Worm (Caenorhabditis elegans) whole organism, early embryonic: ENCODE results near the gene acbp-3.

ENCODE experiments used
- B0310.2 ChIP-seq: sonication (generic microtip); optimal IDR thresholded peaks from 2 replicates; lab custom pipeline; 2016; ENCODE audit warnings: mild to moderate bottlenecking, missing genetic modification characterization, missing compliant biosample characterization
- F13C5.2 ChIP-seq: sonication (generic microtip); optimal IDR thresholded peaks from 2 replicates; lab custom pipeline; 2017; ENCODE audit warnings: mild to moderate bottlenecking, missing genetic modification characterization, inconsistent platforms, missing compliant biosample characterization
- aly-1 ChIP-seq: sonication (generic microtip); optimal IDR thresholded peaks from 2 replicates; lab custom pipeline; 2016; ENCODE audit warnings: missing genetic modification characterization, missing compliant biosample characterization
- ama-1 ChIP-seq: fragments of 150-350 bp; optimal IDR thresholded peaks from 2 replicates; lab custom pipeline; 2014
- ceh-13 ChIP-seq: fragments of 200-800 bp; sonication (Bioruptor generic); optimal IDR thresholded peaks from 2 replicates; lab custom pipeline; 2018; ENCODE audit warnings: mild to moderate bottlenecking, missing genetic modification characterization, missing compliant biosample characterization
- ceh-36 ChIP-seq: sonication (generic microtip); optimal IDR thresholded peaks from 2 replicates; lab custom pipeline; 2016; ENCODE audit warnings: missing genetic modification characterization, inconsistent platforms, missing compliant biosample characterization
- ets-7 ChIP-seq: sonication (generic microtip); optimal IDR thresholded peaks from 2 replicates; lab custom pipeline; 2016; ENCODE audit warnings: missing genotype, missing genetic modification characterization, missing compliant biosample characterization
- flt-1 ChIP-seq: fragments of 200-800 bp; sonication (Bioruptor generic); IDR thresholded peaks from 2 replicates; pipeline ENCODE4 v1.3.6; 2022; ENCODE audit warnings: missing genetic modification characterization, missing compliant biosample characterization
- hmbx-1 ChIP-seq: sonication (generic microtip); optimal IDR thresholded peaks from 2 replicates; lab custom pipeline; 2016; ENCODE audit warnings: mild to moderate bottlenecking, missing genetic modification characterization, missing compliant biosample characterization
- hmg-4 ChIP-seq: fragments of 200-800 bp; sonication (Bioruptor generic); optimal IDR thresholded peaks from 2 replicates; lab custom pipeline; 2018; ENCODE audit warnings: mild to moderate bottlenecking, missing genetic modification characterization, missing compliant biosample characterization
- hnd-1 ChIP-seq: sonication (generic microtip); optimal IDR thresholded peaks from 2 replicates; lab custom pipeline; 2016; ENCODE audit warnings: missing genetic modification characterization, missing compliant biosample characterization
- pes-1 ChIP-seq: fragments of 200-800 bp; sonication (Bioruptor generic); IDR thresholded peaks from 2 replicates; pipeline ENCODE4 v1.3.6; 2022; ENCODE audit warnings: missing genetic modification reagents, missing genetic modification characterization, missing compliant biosample characterization
- scrt-1 ChIP-seq: fragments of 200-800 bp; sonication (Bioruptor generic); IDR thresholded peaks from 2 replicates; pipeline ENCODE4 v1.3.6; 2022; ENCODE audit warnings: missing genetic modification characterization, missing compliant biosample characterization
- sea-1 ChIP-seq: fragments of 200-800 bp; sonication (Bioruptor generic); conservative IDR thresholded peaks from 2 replicates; pipeline ENCODE4 v1.3.6; 2022; ENCODE audit warnings: missing genetic modification characterization, missing compliant biosample characterization
- tbx-11 ChIP-seq: fragments of 200-800 bp; sonication (Bioruptor generic); IDR thresholded peaks from 2 replicates; pipeline ENCODE4 v1.3.6; 2022; ENCODE audit warnings: missing genetic modification characterization, missing compliant biosample characterization
- tbx-37 ChIP-seq: fragments of 200-800 bp; sonication (Bioruptor generic); conservative IDR thresholded peaks from 2 replicates; pipeline ENCODE4 v1.3.6; 2022; ENCODE audit warnings: missing genetic modification reagents, missing genetic modification characterization, missing compliant biosample characterization
- tra-4 ChIP-seq: sonication (generic microtip); optimal IDR thresholded peaks from 2 replicates; lab custom pipeline; 2017; ENCODE audit warnings: missing genetic modification characterization, missing compliant biosample characterization

The acbp-3 gene

DNA sequence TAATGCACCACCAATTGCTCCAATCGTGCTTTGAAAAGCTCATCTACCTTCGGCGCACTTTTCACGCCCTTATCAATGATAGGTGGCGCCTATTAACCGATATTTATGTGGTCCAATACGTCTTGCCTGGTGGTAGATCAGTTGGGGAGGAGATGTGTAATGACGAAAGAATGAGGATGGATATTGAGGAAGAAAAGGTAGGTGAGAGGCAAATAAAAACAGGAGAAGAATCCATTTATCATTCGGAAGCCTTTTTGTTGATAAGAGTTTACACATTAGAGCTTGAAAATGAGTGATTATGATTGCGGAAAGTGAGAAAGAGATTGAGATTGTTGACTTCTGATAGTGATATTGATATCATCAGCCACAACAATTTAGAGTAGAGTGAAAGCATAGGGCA, 4.3 kb downstream of the acbp-3 start:
- TF ChIP-seq hmbx-1 (tag; lab: Kevin White, UChicago) (no peak), aly-1 (tag; lab: Kevin White, UChicago) (no peak), B0310.2 (no peak), flt-1 (GFP tag; lab: Robert Waterston, UW) (no peak), pes-1 (GFP tag; lab: Robert Waterston, UW) (no peak), ceh-36 (tag; lab: Kevin White, UChicago) (no peak), hnd-1 (tag; lab: Kevin White, UChicago) (no peak), ceh-13 (no peak), tbx-37 (GFP tag; lab: Robert Waterston, UW) (no peak), F13C5.2 (no peak)

DNA sequence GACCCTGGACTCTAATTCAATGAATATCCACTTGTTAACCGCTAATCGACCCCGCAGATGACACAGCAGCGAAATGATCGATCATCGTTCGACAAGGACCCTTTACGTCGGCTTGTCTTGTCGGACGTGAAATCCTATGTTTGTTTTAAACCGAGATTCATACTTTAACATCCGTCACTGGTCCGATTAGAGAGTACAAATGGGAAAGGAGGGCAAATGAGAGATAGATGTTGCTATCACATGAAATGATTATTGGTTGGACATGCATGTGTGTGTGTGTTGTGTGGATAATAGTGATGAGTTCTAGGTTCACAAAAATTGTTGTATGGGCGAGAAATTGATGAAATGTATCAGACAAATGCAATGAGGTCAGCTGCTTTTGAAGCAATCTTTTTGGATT, 6.6 kb downstream of the acbp-3 start:
- TF ChIP-seq hmg-4 (GFP tag; lab: Kevin White, UChicago): no peak
- no peak for TF ChIP-seq flt-1 (GFP tag; lab: Robert Waterston, UW)
- TF ChIP-seq ceh-13: no peak
- no peak for TF ChIP-seq pes-1 (GFP tag; lab: Robert Waterston, UW)
- TF ChIP-seq tbx-37 (GFP tag; lab: Robert Waterston, UW): no peak
- no peak for TF ChIP-seq ets-7 (tag; lab: Kevin White, UChicago)
- TF ChIP-seq F13C5.2: no peak
- TF ChIP-seq aly-1 (tag; lab: Kevin White, UChicago): no peak
- no peak for TF ChIP-seq tra-4 (tag; lab: Kevin White, UChicago)
- no peak for TF ChIP-seq ama-1
- TF ChIP-seq tbx-11: no peak
- no peak for TF ChIP-seq sea-1 (GFP tag; lab: Robert Waterston, UW)
- TF ChIP-seq scrt-1 (GFP tag; lab: Robert Waterston, UW): no peak
- TF ChIP-seq B0310.2: no peak
- no peak for TF ChIP-seq hnd-1 (tag; lab: Kevin White, UChicago)
- TF ChIP-seq ceh-36 (tag; lab: Kevin White, UChicago): no peak
- no peak for TF ChIP-seq hmbx-1 (tag; lab: Kevin White, UChicago)

DNA sequence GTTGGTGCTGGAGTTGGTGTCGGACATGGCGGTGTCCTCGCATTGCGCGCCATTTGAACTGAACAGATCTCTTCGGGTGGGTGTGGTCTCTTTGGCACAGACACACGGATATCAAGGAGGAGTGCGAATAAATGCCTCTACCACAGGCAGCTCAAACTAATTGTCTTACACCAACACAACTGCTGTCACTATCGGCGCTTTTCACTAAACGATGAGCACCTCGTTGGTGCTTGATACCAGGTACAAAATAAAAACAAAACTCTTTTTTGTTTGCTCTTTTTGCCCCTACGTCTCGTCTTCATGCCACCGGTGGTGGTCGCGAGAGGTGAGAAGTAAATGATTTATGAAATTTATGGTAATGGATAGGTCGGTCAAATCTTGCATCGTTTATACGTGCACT, 7.6 kb downstream of the acbp-3 start, which contains the start of gene F47B10.8:
Gene F47B10.8 (minus strand): TSS at position 101 of the 400 bp plus-strand sequence.
- TF ChIP-seq flt-1 (GFP tag; lab: Robert Waterston, UW): no peak
- no peak for TF ChIP-seq ets-7 (tag; lab: Kevin White, UChicago)
- TF ChIP-seq sea-1 (GFP tag; lab: Robert Waterston, UW): no peak
- no peak for TF ChIP-seq scrt-1 (GFP tag; lab: Robert Waterston, UW)

DNA sequence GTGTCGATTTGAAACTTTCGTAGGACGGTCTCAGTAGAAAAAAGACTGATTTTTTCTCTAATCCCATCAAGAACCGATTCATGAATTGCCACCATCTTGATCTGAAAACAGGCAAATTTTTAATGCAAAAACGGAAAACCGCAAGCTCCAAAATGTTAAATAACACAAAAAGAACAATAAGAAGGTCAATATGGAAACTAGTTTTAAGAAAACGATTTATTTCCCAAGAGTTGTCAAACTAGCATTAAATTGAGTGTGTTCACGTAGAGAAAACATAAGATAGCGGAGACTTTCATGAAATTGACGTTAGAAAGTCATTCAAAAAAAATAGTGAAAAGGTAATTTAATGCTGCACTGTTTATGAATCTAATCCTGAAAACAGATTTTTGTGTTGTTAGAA, 10.9 kb downstream of the acbp-3 start, which contains the start of gene F47B10.9:
Gene F47B10.9 (minus strand): TSS at position 101 of the 400 bp plus-strand sequence.
- TF ChIP-seq ama-1 (no peak), B0310.2 (no peak), tbx-11 (no peak), ceh-13 (no peak), ceh-36 (tag; lab: Kevin White, UChicago) (no peak), hnd-1 (tag; lab: Kevin White, UChicago) (no peak), flt-1 (GFP tag; lab: Robert Waterston, UW) (no peak), F13C5.2 (no peak), sea-1 (GFP tag; lab: Robert Waterston, UW) (no peak), hmg-4 (GFP tag; lab: Kevin White, UChicago) (no peak), hmbx-1 (tag; lab: Kevin White, UChicago) (no peak), ets-7 (tag; lab: Kevin White, UChicago) (no peak)

DNA sequence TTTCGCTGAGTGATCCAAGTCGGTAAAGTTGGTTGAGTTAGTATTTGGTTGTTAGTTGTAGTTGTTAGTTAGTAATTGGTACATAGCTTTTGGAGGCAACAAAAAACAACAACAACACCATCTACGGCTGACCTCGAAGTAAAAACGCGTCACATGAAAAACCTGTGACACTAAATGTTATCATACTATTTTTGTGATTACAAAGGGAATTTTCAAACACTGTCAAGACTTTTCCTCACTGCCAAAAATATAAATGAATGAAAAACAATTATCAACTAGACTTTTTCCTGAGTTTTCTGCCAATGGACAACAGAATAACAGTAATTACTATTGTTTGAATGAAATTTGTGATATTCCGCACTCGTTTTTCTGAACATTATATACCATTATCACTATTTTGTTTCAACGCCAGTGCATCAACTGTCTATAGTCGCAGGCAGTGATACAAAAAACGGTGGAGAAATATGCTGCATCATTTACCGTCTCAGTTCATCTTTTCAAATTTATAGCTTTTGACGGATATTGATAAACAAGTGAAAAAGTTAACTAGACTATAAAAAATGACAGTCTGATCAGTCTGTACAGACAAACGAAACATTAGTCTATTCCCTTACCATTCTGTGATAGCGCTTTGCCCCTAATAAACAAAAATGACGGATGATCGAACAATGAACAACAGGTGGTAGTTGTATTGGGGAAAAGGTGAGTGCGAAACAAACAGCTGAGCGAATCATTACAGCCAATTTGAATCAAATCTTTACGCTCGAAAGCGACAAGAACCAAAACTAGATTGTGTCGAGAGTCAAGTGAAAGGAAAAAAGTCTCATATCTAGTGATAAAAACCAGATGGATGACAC, 11.6 kb downstream of the acbp-3 start:
- no peak for TF ChIP-seq sea-1 (GFP tag; lab: Robert Waterston, UW)

DNA sequence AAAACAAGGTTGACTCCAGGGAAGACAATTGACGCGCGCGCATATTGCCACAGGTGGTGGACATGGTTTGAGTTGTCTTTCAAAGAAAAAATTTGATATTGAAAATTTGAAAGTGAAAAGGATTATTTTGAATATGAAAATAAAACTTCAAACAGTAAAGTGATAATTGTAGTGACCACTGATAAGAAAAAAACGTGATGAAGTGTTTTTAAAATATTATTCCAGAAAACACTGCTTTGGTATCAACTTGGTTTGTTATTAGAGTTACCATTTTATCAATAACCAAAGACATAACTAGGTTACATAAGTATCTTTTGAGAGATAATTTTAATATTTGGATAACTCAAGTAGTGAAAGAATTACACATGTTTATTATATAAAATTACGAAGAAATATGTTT, 13.1 kb downstream of the acbp-3 start:
- TF ChIP-seq tbx-37 (GFP tag; lab: Robert Waterston, UW) (no peak), ama-1 (no peak), F13C5.2 (no peak), aly-1 (tag; lab: Kevin White, UChicago) (no peak), ceh-36 (tag; lab: Kevin White, UChicago) (no peak), hnd-1 (tag; lab: Kevin White, UChicago) (no peak), hmg-4 (GFP tag; lab: Kevin White, UChicago) (no peak), tbx-11 (no peak), B0310.2 (no peak), hmbx-1 (tag; lab: Kevin White, UChicago) (no peak), pes-1 (GFP tag; lab: Robert Waterston, UW) (no peak), sea-1 (GFP tag; lab: Robert Waterston, UW) (no peak), ets-7 (tag; lab: Kevin White, UChicago) (no peak), scrt-1 (GFP tag; lab: Robert Waterston, UW) (no peak), tra-4 (tag; lab: Kevin White, UChicago) (no peak), flt-1 (GFP tag; lab: Robert Waterston, UW) (no peak), ceh-13 (no peak)

DNA sequence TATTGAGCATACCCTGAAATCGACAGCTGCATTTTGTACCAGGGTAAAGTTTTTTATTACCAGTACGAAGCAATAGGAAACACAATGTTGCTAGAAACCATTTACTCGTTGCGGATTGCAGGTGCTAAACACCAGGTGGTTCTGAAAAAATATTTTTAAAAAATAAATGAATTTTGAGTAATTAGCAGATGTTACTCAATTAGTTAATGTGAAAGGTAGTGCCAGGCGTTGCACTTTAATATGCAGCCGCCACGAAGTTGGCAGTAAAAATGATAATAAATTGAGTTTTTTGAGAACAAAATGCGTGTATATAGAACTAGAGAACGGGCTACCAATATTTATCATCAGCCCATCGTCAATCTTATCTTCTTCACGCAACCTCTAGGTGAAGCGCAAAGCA, 16.5 kb downstream of the acbp-3 start, which contains the start of gene nstp-9:
Gene nstp-9 (minus strand): TSS at position 101 of the 400 bp plus-strand sequence.
- TF ChIP-seq ceh-13: no peak
- no peak for TF ChIP-seq hmbx-1 (tag; lab: Kevin White, UChicago)
- no peak for TF ChIP-seq scrt-1 (GFP tag; lab: Robert Waterston, UW)
- TF ChIP-seq B0310.2: no peak
- TF ChIP-seq tbx-11: no peak
- no peak for TF ChIP-seq aly-1 (tag; lab: Kevin White, UChicago)
- no peak for TF ChIP-seq tra-4 (tag; lab: Kevin White, UChicago)
- TF ChIP-seq pes-1 (GFP tag; lab: Robert Waterston, UW): no peak
- no peak for TF ChIP-seq ets-7 (tag; lab: Kevin White, UChicago)
- TF ChIP-seq hnd-1 (tag; lab: Kevin White, UChicago): no peak
- no peak for TF ChIP-seq tbx-37 (GFP tag; lab: Robert Waterston, UW)
- no peak for TF ChIP-seq sea-1 (GFP tag; lab: Robert Waterston, UW)
